Worm (Caenorhabditis elegans) whole organism, L4 larva: ENCODE data around the gene mdt-30.

Experiments
- F49E8.2 ChIP-seq: sonication (generic microtip); optimal IDR thresholded peaks from 2 replicates; lab custom pipeline; 2016; ENCODE audit warnings: missing compliant biosample characterization, mild to moderate bottlenecking, missing genetic modification characterization, borderline replicate concordance
- daf-12 ChIP-seq: fragments of 150-350 bp; optimal IDR thresholded peaks from 2 replicates; lab custom pipeline; 2014; ENCODE audit warnings: missing biosample characterization, missing genetic modification reagents, missing genetic modification characterization
- fos-1 ChIP-seq: fragments of 150-350 bp; optimal IDR thresholded peaks from 2 replicates; lab custom pipeline; 2014; ENCODE audit warnings: missing biosample characterization, missing genetic modification characterization
- lin-39 ChIP-seq: fragments of 150-350 bp; optimal IDR thresholded peaks from 2 replicates; lab custom pipeline; 2014; ENCODE audit warnings: missing biosample characterization, missing genetic modification reagents, missing genetic modification characterization
- mdl-1 ChIP-seq, 2 experiments: fragments of 150-350 bp in 1 of 2; sonication (generic microtip) in 1 of 2; optimal IDR thresholded peaks; 2 replicates each; lab custom pipeline; 2014 to 2017; ENCODE audit warnings: missing biosample characterization in 2 of 2, missing genetic modification characterization in 2 of 2
- nhr-11 ChIP-seq: fragments of 150-350 bp; optimal IDR thresholded peaks from 2 replicates; lab custom pipeline; 2014; ENCODE audit warnings: missing biosample characterization, missing genetic modification characterization
- pha-4 ChIP-seq, 2 experiments: fragments of 150-350 bp in 1 of 2; fragments of 200-800 bp in 1 of 2; sonication (Bioruptor generic) in 1 of 2; IDR thresholded peaks in 1 of 2; optimal IDR thresholded peaks in 1 of 2; 2 replicates each; pipeline versions ENCODE4 v1.3.6 to Lab custom; 2014 to 2022; ENCODE audit warnings: missing genetic modification characterization in 2 of 2, missing genetic modification reagents in 2 of 2, missing biosample characterization in 1 of 2, missing compliant biosample characterization in 1 of 2
- unc-130 ChIP-seq: sonication (generic microtip); optimal IDR thresholded peaks from 2 replicates; lab custom pipeline; 2016; ENCODE audit warnings: missing genetic modification reagents, missing genetic modification characterization, missing compliant biosample characterization

- TF ChIP-seq lin-39 (tag; lab: Kevin White, UChicago) (no peak), daf-12 (tag; lab: Kevin White, UChicago) (no peak), pha-4 (GFP tag; IDR thresholded peaks at IDR 0.05; lab: Robert Waterston, UW) (no peak), pha-4 (tag; optimal IDR thresholded peaks at IDR 0.05; lab: Kevin White, UChicago) (no peak), nhr-11 (tag; lab: Kevin White, UChicago) (no peak), unc-130 (GFP tag; lab: Kevin White, UChicago) (no peak), fos-1 (tag; lab: Kevin White, UChicago) (no peak), F49E8.2 (no peak), mdl-1 (tag; optimal IDR thresholded peaks at IDR 0.05; lab: Kevin White, UChicago) (no peak)
These were observed 48.2 kb downstream of the mdt-30 start, which contains the start of gene clp-1 for ce11 chrIII:7979659-7980058.
